Worm (Caenorhabditis elegans) whole organism, L4 larva: ENCODE data around the gene srz-44.
A peak's percentile ranks its signal among the peaks of the same experiment; 100 is the strongest.
"Not testable (repeated sequence)": the region's sequence is repeated elsewhere in the genome, so short reads cannot be mapped to it uniquely, and the experiment has no call there.

ENCODE experiments used
- F37D6.2 ChIP-seq: sonication (generic microtip); optimal IDR thresholded peaks from 2 replicates; lab custom pipeline; 2016; ENCODE audit warnings: mild to moderate bottlenecking, missing genetic modification characterization, missing compliant biosample characterization
- F44E2.7 ChIP-seq: fragments of 200-800 bp; sonication (Bioruptor generic); IDR thresholded peaks from 2 replicates; pipeline ENCODE4 v2.1.2; 2022; ENCODE audit warnings: missing genetic modification characterization, missing compliant biosample characterization
- F49E8.2 ChIP-seq: sonication (generic microtip); optimal IDR thresholded peaks from 2 replicates; lab custom pipeline; 2016; ENCODE audit warnings: missing compliant biosample characterization, mild to moderate bottlenecking, missing genetic modification characterization, borderline replicate concordance
- T20F7.1 ChIP-seq: fragments of 200-800 bp; sonication (Bioruptor generic); optimal IDR thresholded peaks from 2 replicates; lab custom pipeline; 2018; ENCODE audit warnings: mild to moderate bottlenecking, missing genetic modification characterization, missing compliant biosample characterization
- Y105C5A.15 ChIP-seq: fragments of 200-800 bp; sonication (Bioruptor generic); IDR thresholded peaks from 2 replicates; pipeline ENCODE4 v1.3.6; 2022; ENCODE audit warnings: missing genetic modification characterization, missing compliant biosample characterization
- Y75B8A.6 ChIP-seq: fragments of 200-800 bp; sonication (Bioruptor generic); IDR thresholded peaks from 2 replicates; pipeline ENCODE4 v1.3.6; 2022; ENCODE audit warnings: missing genetic modification reagents, missing genetic modification characterization, missing compliant biosample characterization
- ZK546.5 ChIP-seq, 2 experiments: sonication (generic microtip); optimal IDR thresholded peaks; 2 replicates each; lab custom pipeline; 2017; ENCODE audit warnings: missing biosample characterization in 2 of 2, missing genetic modification characterization in 2 of 2
- ama-1 ChIP-seq: fragments of 150-350 bp; optimal IDR thresholded peaks from 2 replicates; lab custom pipeline; 2014; ENCODE audit warnings: inconsistent platforms, mixed read lengths
- arid-1 ChIP-seq: fragments of 200-800 bp; sonication (Bioruptor generic); conservative IDR thresholded peaks from 2 replicates; pipeline ENCODE4 v1.3.6; 2022; ENCODE audit warnings: missing genetic modification reagents, missing genetic modification characterization, missing compliant biosample characterization
- ceh-62 ChIP-seq: sonication (generic microtip); optimal IDR thresholded peaks from 2 replicates; lab custom pipeline; 2017; ENCODE audit warnings: missing biosample characterization, missing genetic modification characterization
- ctbp-1 ChIP-seq: fragments of 200-800 bp; sonication (Bioruptor generic); IDR thresholded peaks from 2 replicates; pipeline ENCODE4 v1.3.6; 2022; ENCODE audit warnings: missing genetic modification reagents, missing genetic modification characterization, missing compliant biosample characterization
- daf-12 ChIP-seq: fragments of 150-350 bp; optimal IDR thresholded peaks from 2 replicates; lab custom pipeline; 2014; ENCODE audit warnings: missing biosample characterization, missing genetic modification reagents, missing genetic modification characterization
- daf-19 ChIP-seq: fragments of 200-800 bp; sonication (Bioruptor generic); conservative IDR thresholded peaks from 2 replicates; pipeline ENCODE4 v1.3.6; 2022; ENCODE audit warnings: missing genetic modification characterization, missing compliant biosample characterization
- egl-27 ChIP-seq: sonication (generic microtip); optimal IDR thresholded peaks from 3 replicates; lab custom pipeline; 2017; ENCODE audit warnings: missing biosample characterization, missing genetic modification reagents, missing genetic modification characterization
- fos-1 ChIP-seq: fragments of 150-350 bp; optimal IDR thresholded peaks from 2 replicates; lab custom pipeline; 2014; ENCODE audit warnings: missing biosample characterization, missing genetic modification characterization
- hmg-1.1 ChIP-seq: fragments of 200-800 bp; sonication (Bioruptor generic); IDR thresholded peaks from 2 replicates; pipeline ENCODE4 v1.3.6; 2022; ENCODE audit warnings: missing genetic modification reagents, missing genetic modification characterization, missing compliant biosample characterization
- lim-7 ChIP-seq: fragments of 200-800 bp; sonication (Bioruptor generic); IDR thresholded peaks from 2 replicates; pipeline ENCODE4 v1.3.6; 2022; ENCODE audit warnings: missing genetic modification characterization, missing compliant biosample characterization
- lin-13 ChIP-seq: fragments of 150-350 bp; optimal IDR thresholded peaks from 2 replicates; lab custom pipeline; 2014; ENCODE audit warnings: missing biosample characterization, missing genetic modification reagents, missing genetic modification characterization
- lin-38 ChIP-seq: fragments of 200-800 bp; sonication (Bioruptor generic); IDR thresholded peaks from 2 replicates; pipeline ENCODE4 v1.3.6; 2022; ENCODE audit warnings: missing genetic modification reagents, missing genetic modification characterization, missing compliant biosample characterization
- lin-39 ChIP-seq: fragments of 150-350 bp; optimal IDR thresholded peaks from 2 replicates; lab custom pipeline; 2014; ENCODE audit warnings: missing biosample characterization, missing genetic modification reagents, missing genetic modification characterization
- madf-9 ChIP-seq: fragments of 200-800 bp; sonication (Bioruptor generic); conservative IDR thresholded peaks from 2 replicates; pipeline ENCODE4 v1.3.6; 2022; ENCODE audit warnings: missing genetic modification reagents, missing genetic modification characterization, missing compliant biosample characterization
- mdl-1 ChIP-seq, 2 experiments: fragments of 150-350 bp in 1 of 2; sonication (generic microtip) in 1 of 2; optimal IDR thresholded peaks; 2 replicates each; lab custom pipeline; 2014 to 2017; ENCODE audit warnings: missing biosample characterization in 2 of 2, missing genetic modification characterization in 2 of 2
- mep-1 ChIP-seq: fragments of 150-350 bp; sonication (generic microtip); optimal IDR thresholded peaks from 3 replicates; lab custom pipeline; 2014; ENCODE audit warnings: missing biosample characterization, missing genetic modification characterization
- mxl-3 ChIP-seq: fragments of 200-800 bp; sonication (Bioruptor generic); optimal IDR thresholded peaks from 2 replicates; lab custom pipeline; 2018; ENCODE audit warnings: mild to moderate bottlenecking, missing genetic modification characterization, missing compliant biosample characterization
- nhr-10 ChIP-seq: fragments of 150-350 bp; optimal IDR thresholded peaks from 2 replicates; lab custom pipeline; 2014; ENCODE audit warnings: missing biosample characterization, missing genetic modification characterization
- nhr-11 ChIP-seq: fragments of 150-350 bp; optimal IDR thresholded peaks from 2 replicates; lab custom pipeline; 2014; ENCODE audit warnings: missing biosample characterization, missing genetic modification characterization
- nhr-237 ChIP-seq: sonication (generic microtip); optimal IDR thresholded peaks from 2 replicates; lab custom pipeline; 2017; ENCODE audit warnings: missing biosample characterization, missing genetic modification characterization
- nhr-28 ChIP-seq: fragments of 150-350 bp; optimal IDR thresholded peaks from 2 replicates; lab custom pipeline; 2014; ENCODE audit warnings: missing biosample characterization, missing genetic modification characterization
- nhr-6 ChIP-seq: fragments of 150-350 bp; optimal IDR thresholded peaks from 2 replicates; lab custom pipeline; 2014; ENCODE audit warnings: missing biosample characterization, missing genetic modification characterization
- nhr-76 ChIP-seq: fragments of 150-350 bp; optimal IDR thresholded peaks from 2 replicates; lab custom pipeline; 2014; ENCODE audit warnings: missing biosample characterization, missing genetic modification characterization
- pha-4 ChIP-seq, 2 experiments: fragments of 150-350 bp in 1 of 2; fragments of 200-800 bp in 1 of 2; sonication (Bioruptor generic) in 1 of 2; IDR thresholded peaks in 1 of 2; optimal IDR thresholded peaks in 1 of 2; 2 replicates each; pipeline versions ENCODE4 v1.3.6 to Lab custom; 2014 to 2022; ENCODE audit warnings: missing genetic modification characterization in 2 of 2, missing genetic modification reagents in 2 of 2, missing biosample characterization in 1 of 2, missing compliant biosample characterization in 1 of 2
- php-3 ChIP-seq: fragments of 200-800 bp; sonication (Bioruptor generic); IDR thresholded peaks from 2 replicates; pipeline ENCODE4 v1.3.6; 2022; ENCODE audit warnings: missing genetic modification reagents, missing genetic modification characterization, missing compliant biosample characterization
- saeg-2 ChIP-seq: fragments of 200-800 bp; sonication (Bioruptor generic); IDR thresholded peaks from 2 replicates; pipeline ENCODE4 v1.3.6; 2022; ENCODE audit warnings: missing genetic modification reagents, missing genetic modification characterization, missing compliant biosample characterization
- skn-1 ChIP-seq: fragments of 150-350 bp; optimal IDR thresholded peaks from 2 replicates; lab custom pipeline; 2014; ENCODE audit warnings: missing biosample characterization, missing genetic modification characterization
- snpc-1.2 ChIP-seq: fragments of 200-800 bp; sonication (Bioruptor generic); IDR thresholded peaks from 2 replicates; pipeline ENCODE4 v1.3.6; 2022; ENCODE audit warnings: missing genetic modification reagents, missing genetic modification characterization, missing compliant biosample characterization
- snpc-4 ChIP-seq: fragments of 150-350 bp; optimal IDR thresholded peaks from 2 replicates; lab custom pipeline; 2014; ENCODE audit warnings: missing biosample characterization, missing genetic modification characterization
- spr-1 ChIP-seq: sonication (generic microtip); optimal IDR thresholded peaks from 2 replicates; lab custom pipeline; 2016; ENCODE audit warnings: mild to moderate bottlenecking, missing genetic modification characterization, missing compliant biosample characterization
- spr-3 ChIP-seq: fragments of 200-800 bp; sonication (Bioruptor generic); optimal IDR thresholded peaks from 2 replicates; lab custom pipeline; 2018; ENCODE audit warnings: mild to moderate bottlenecking, missing genetic modification characterization, missing compliant biosample characterization
- tra-1 ChIP-seq: fragments of 200-800 bp; sonication (Bioruptor generic); IDR thresholded peaks from 2 replicates; pipeline ENCODE4 v1.3.6; 2022; ENCODE audit warnings: missing genetic modification reagents, missing genetic modification characterization, missing compliant biosample characterization
- unc-62 ChIP-seq, 3 experiments: fragments of 150-350 bp in 1 of 3; sonication (generic microtip); optimal IDR thresholded peaks in 2 of 3; peaks in 1 of 3; 1 replicate in 1 of 3; 2 replicates in 2 of 3; lab custom pipeline; 2014 to 2017; ENCODE audit warnings: missing biosample characterization in 3 of 3, missing genetic modification characterization in 3 of 3, missing genetic modification reagents in 3 of 3, missing genotype in 1 of 3
- zfp-3 ChIP-seq: fragments of 200-800 bp; sonication (Bioruptor generic); conservative IDR thresholded peaks from 2 replicates; pipeline ENCODE4 v1.3.6; 2022; ENCODE audit warnings: missing genetic modification reagents, missing genetic modification characterization, missing compliant biosample characterization
- zip-2 ChIP-seq: fragments of 150-350 bp; optimal IDR thresholded peaks from 2 replicates; lab custom pipeline; 2014; ENCODE audit warnings: missing biosample characterization, missing genetic modification characterization
- ztf-11 ChIP-seq: fragments of 150-350 bp; optimal IDR thresholded peaks from 2 replicates; lab custom pipeline; 2014; ENCODE audit warnings: missing biosample characterization, missing genetic modification characterization
- ztf-7 ChIP-seq: fragments of 150-350 bp; optimal IDR thresholded peaks from 2 replicates; lab custom pipeline; 2014; ENCODE audit warnings: missing biosample characterization, missing genetic modification characterization

Gene srz-44

DNA sequence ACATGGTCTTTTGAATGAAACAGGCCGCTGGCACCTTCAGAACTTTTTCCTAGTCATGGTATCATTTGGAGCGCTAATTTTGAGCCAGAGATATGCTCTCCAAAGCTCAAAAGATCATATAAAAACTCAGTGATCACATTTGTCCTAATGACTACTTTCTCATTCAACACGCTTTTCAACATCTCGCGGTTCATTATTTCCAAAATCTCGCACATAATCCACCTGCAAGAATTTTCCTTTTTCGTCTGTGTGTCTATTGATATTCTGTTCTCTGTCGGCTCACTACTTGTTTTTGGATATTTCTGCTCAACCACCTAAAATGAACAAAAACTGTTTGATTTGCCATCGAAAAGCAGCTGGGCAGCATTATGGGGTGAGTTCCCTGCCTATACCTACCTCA lies 35.0 kb upstream of the srz-44 start, which contains the start of gene nhr-51:
Gene nhr-51 (plus strand): TSS at position 301 of the 400 bp plus-strand sequence.
- TF ChIP-seq lin-13 (GFP tag; lab: Kevin White, UChicago), result no peak
- TF ChIP-seq skn-1 (tag; lab: Kevin White, UChicago), result no peak
- no peak for TF ChIP-seq mxl-3 (GFP tag; lab: Kevin White, UChicago)
- TF ChIP-seq Y75B8A.6 (GFP tag; lab: Robert Waterston, UW), result no peak
- TF ChIP-seq tra-1 (GFP tag; lab: Robert Waterston, UW), result no peak
- TF ChIP-seq ctbp-1 (GFP tag; lab: Robert Waterston, UW), result no peak
- TF ChIP-seq, all 104 proteins: peak for 0

DNA sequence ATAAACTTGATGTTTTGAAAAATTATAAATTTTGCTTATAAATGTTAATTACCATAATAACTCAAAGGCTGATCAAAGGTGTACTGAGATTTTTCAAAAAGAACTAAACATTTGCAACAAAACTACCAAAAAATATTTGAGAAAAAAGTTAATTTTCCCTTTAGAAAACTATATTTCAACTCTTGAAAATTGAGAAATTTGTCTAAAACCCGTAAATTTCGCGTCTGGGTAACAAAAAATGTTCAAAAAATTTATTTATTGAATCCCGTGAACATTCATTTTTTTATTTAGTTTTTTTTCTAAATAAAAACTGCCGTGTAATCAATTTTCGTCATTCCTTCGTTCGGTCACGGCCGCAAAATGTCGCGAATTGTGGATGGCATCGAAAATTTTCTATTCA lies 31.4 kb upstream of the srz-44 start, which contains the start of gene K06B4.15:
Gene K06B4.15 (plus strand): TSS at position 301 of the 400 bp plus-strand sequence.
- TF ChIP-seq nhr-237 (tag; lab: Kevin White, UChicago); T20F7.1 (GFP tag; lab: Kevin White, UChicago); zip-2: not testable (repeated sequence)
- TF ChIP-seq, all 104 proteins: peak for 0; not testable (repeated sequence) for 104

DNA sequence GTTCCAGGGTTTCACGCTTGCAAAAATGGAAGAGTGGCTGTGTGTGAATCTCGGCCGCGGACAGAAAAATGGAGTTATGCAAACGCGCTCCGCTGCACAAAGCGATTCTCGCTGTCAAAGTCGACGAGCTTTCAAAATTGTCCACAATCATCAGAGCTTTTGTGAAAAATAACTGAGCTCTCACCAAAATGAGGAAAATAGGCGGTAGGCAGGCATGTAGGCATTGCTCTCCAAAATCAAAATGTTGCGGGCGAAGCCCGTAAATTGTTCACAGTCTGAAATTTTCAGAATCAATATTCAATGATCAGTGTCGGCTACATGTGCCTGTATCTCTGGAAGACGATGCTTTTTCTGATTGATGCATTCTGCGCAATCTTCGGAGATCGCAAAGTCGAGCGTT lies 30.1 kb upstream of the srz-44 start, which contains the start of gene K06B4.4:
Gene K06B4.4 (plus strand): TSS at position 301 of the 400 bp plus-strand sequence.
- TF ChIP-seq pha-4 (GFP tag; IDR thresholded peaks at IDR 0.05; lab: Robert Waterston, UW) (no peak), pha-4 (tag; optimal IDR thresholded peaks at IDR 0.05; lab: Kevin White, UChicago) (no peak), fos-1 (tag; lab: Kevin White, UChicago) (no peak), ama-1 (lab: Kevin White, UChicago) (no peak), hmg-1.1 (GFP tag; lab: Robert Waterston, UW) (no peak), lin-38 (no peak), unc-62 (GFP tag; optimal IDR thresholded peaks at IDR 0.05 in 1 of 2; lab: Kevin White, UChicago) (no peak), unc-62 (tag; optimal IDR thresholded peaks at IDR 0.05; lab: Kevin White, UChicago) (no peak), ztf-11 (tag; lab: Kevin White, UChicago) (no peak), mdl-1 (tag; optimal IDR thresholded peaks at IDR 0.05; lab: Kevin White, UChicago) (no peak), nhr-76 (tag; lab: Kevin White, UChicago) (no peak), mep-1 (tag; lab: Kevin White, UChicago) (no peak), nhr-10 (no peak)

DNA sequence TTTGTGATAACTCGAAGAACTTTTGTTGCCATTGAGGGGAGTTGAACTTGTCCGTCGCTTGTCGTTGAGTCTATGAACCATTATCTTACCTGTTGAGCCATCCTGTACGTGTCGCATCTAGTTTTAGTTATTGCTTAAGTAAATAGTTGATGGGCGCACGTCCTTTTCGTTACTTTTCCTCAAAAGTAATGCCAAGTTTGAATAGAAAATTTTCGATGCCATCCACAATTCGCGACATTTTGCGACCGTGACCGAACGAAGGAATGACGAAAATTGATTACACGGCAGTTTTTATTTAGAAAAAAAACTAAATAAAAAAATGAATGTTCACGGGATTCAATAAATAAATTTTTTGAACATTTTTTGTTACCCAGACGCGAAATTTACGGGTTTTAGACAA lies 29.4 kb upstream of the srz-44 start, which contains the start of gene F53E4.1:
Gene F53E4.1 (minus strand): TSS at position 101 of the 400 bp plus-strand sequence.
- not testable (repeated sequence) for TF ChIP-seq nhr-10; lin-39 (tag; lab: Kevin White, UChicago); egl-27 (tag; lab: Kevin White, UChicago)

DNA sequence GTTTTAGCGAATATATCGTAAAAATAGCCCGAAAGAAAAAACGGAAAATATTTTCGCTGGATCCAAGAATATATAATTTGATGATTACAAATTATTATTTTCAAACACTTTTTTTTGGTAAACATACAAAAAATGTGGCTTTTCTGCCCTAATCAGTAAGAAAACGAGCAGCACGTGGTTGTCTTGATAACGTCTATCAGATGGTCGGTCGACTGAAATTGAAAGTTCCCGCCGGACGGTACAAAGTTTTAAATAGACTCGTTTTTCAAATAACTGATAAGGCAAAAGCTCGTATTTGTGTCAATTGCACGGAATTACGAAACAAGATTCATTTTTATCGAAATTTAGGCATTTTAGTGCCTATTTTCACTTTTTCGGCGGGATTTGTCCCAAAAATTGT lies 28.0 kb upstream of the srz-44 start:
- TF ChIP-seq nhr-6 (no peak), Y105C5A.15 (no peak), F49E8.2 (tag; lab: Kevin White, UChicago) (no peak), lim-7 (GFP tag; lab: Robert Waterston, UW) (no peak), zfp-3 (GFP tag; lab: Robert Waterston, UW) (no peak), daf-19 (GFP tag; lab: Robert Waterston, UW) (no peak), nhr-28 (tag; lab: Kevin White, UChicago) (peak; percentile 93), ZK546.5 (tag; optimal IDR thresholded peaks at IDR 0.05; lab: Kevin White, UChicago) (no peak), madf-9 (GFP tag; lab: Robert Waterston, UW) (no peak), F44E2.7 (GFP tag; lab: Robert Waterston, UW) (no peak), nhr-11 (tag; lab: Kevin White, UChicago) (no peak), snpc-1.2 (GFP tag; lab: Robert Waterston, UW) (no peak), saeg-2 (0 out of 2 replicates have a peak, but pooled peaks have one; percentile 27), ztf-7 (tag; lab: Kevin White, UChicago) (no peak), nhr-237 (tag; lab: Kevin White, UChicago) (no peak), spr-3 (no peak), ceh-62 (tag; lab: Kevin White, UChicago) (no peak), snpc-4 (tag; lab: Kevin White, UChicago) (no peak), php-3 (GFP tag; lab: Robert Waterston, UW) (peak; percentile 63; the same call in 1 of the 2 replicates), F37D6.2 (tag; lab: Kevin White, UChicago) (no peak), daf-12 (tag; lab: Kevin White, UChicago) (no peak), ama-1 (lab: Kevin White, UChicago) (no peak), spr-1 (tag; lab: Kevin White, UChicago) (no peak), arid-1 (GFP tag; lab: Robert Waterston, UW) (no peak)
